Fruit fly (Drosophila melanogaster) whole organism, embryonic: ENCODE data around the gene EloB.

ENCODE experiments used
- Atf6 ChIP-seq: fragments of 200-800 bp; sonication (Bioruptor generic); IDR thresholded peaks from 2 replicates; pipeline ENCODE4 v1.3.6; 2022; ENCODE audit warnings: missing biosample characterization, missing genetic modification characterization
- Bgb ChIP-seq: fragments of 200-800 bp; sonication (Bioruptor generic); IDR thresholded peaks from 2 replicates; pipeline ENCODE4 v1.3.6; 2022; ENCODE audit warnings: missing biosample characterization, missing genetic modification characterization; ENCODE audit not compliant: partially characterized antibody
- Blimp-1 ChIP-seq: fragments of 200-800 bp; sonication (Bioruptor generic); optimal IDR thresholded peaks from 3 replicates; lab custom pipeline; 2018; ENCODE audit warnings: missing biosample characterization, missing genetic modification characterization, mild to moderate bottlenecking, moderate library complexity, missing genetic modification reagents
- CG10654 ChIP-seq: fragments of 200-800 bp; sonication (Bioruptor generic); optimal IDR thresholded peaks from 2 replicates; lab custom pipeline; 2016; ENCODE audit warnings: missing biosample characterization, missing genetic modification characterization
- CG11696 ChIP-seq: fragments of 200-800 bp; sonication (Bioruptor generic); IDR thresholded peaks from 2 replicates; pipeline ENCODE4 v1.3.6; 2022; ENCODE audit warnings: missing biosample characterization, missing genetic modification characterization
- CG15514 ChIP-seq: fragments of 200-800 bp; sonication (Bioruptor generic); optimal IDR thresholded peaks from 3 replicates; lab custom pipeline; 2017; ENCODE audit warnings: missing biosample characterization, missing genetic modification characterization, mild to moderate bottlenecking, moderate library complexity, missing genetic modification reagents
- CG17385 ChIP-seq: fragments of 200-800 bp; sonication (Bioruptor generic); optimal IDR thresholded peaks from 3 replicates; lab custom pipeline; 2018; ENCODE audit warnings: missing biosample characterization, mild to moderate bottlenecking, missing genetic modification characterization
- CG18599 ChIP-seq: fragments of 200-800 bp; sonication (Bioruptor generic); optimal IDR thresholded peaks from 3 replicates; lab custom pipeline; 2017; ENCODE audit warnings: missing biosample characterization, missing genetic modification characterization, mild to moderate bottlenecking, moderate library complexity, missing genetic modification reagents
- CG2116 ChIP-seq: fragments of 200-800 bp; sonication (Bioruptor generic); optimal IDR thresholded peaks from 3 replicates; lab custom pipeline; 2018; ENCODE audit warnings: missing biosample characterization, mild to moderate bottlenecking, missing genetic modification characterization
- CG31441 ChIP-seq: fragments of 200-800 bp; sonication (Bioruptor generic); IDR thresholded peaks from 2 replicates; pipeline ENCODE4 v1.3.6; 2022; ENCODE audit warnings: missing biosample characterization, missing genetic modification characterization
- CG32767 ChIP-seq: fragments of 200-800 bp; sonication (Bioruptor generic); IDR thresholded peaks from 2 replicates; pipeline ENCODE4 v1.3.6; 2022; ENCODE audit warnings: missing biosample characterization, missing genetic modification characterization
- CG32772 ChIP-seq: fragments of 200-800 bp; sonication (Bioruptor generic); IDR thresholded peaks from 2 replicates; pipeline ENCODE4 v1.3.6; 2022; ENCODE audit warnings: missing biosample characterization, missing genetic modification characterization
- CG34422 ChIP-seq: fragments of 200-800 bp; sonication (Bioruptor generic); IDR thresholded peaks from 3 replicates; pipeline ENCODE4 v1.3.6; 2022; ENCODE audit warnings: missing biosample characterization, missing genetic modification characterization
- CG3847 ChIP-seq: fragments of 200-800 bp; sonication (Bioruptor generic); IDR thresholded peaks from 2 replicates; pipeline ENCODE4 v1.3.6; 2022; ENCODE audit warnings: missing biosample characterization, missing genetic modification characterization
- CG4282 ChIP-seq: fragments of 200-800 bp; sonication (Bioruptor generic); optimal IDR thresholded peaks from 2 replicates; lab custom pipeline; 2016; ENCODE audit warnings: missing biosample characterization, missing genetic modification characterization
- CG4328 ChIP-seq: fragments of 200-800 bp; sonication (Bioruptor generic); optimal IDR thresholded peaks from 3 replicates; lab custom pipeline; 2017; ENCODE audit warnings: missing biosample characterization, missing genetic modification reagents, missing genetic modification characterization
- CG4424 ChIP-seq: fragments of 200-800 bp; sonication (Bioruptor generic); optimal IDR thresholded peaks from 3 replicates; lab custom pipeline; 2016; ENCODE audit warnings: missing biosample characterization, missing genetic modification characterization
- CG5953 ChIP-seq: fragments of 200-800 bp; sonication (Bioruptor generic); IDR thresholded peaks from 2 replicates; pipeline ENCODE4 v1.3.6; 2022; ENCODE audit warnings: missing biosample characterization, missing genetic modification characterization
- CG6175 ChIP-seq: fragments of 200-800 bp; sonication (Bioruptor generic); IDR thresholded peaks from 3 replicates; pipeline ENCODE4 v1.3.6; 2022; ENCODE audit warnings: missing biosample characterization, missing genetic modification characterization
- CG6272 ChIP-seq: fragments of 200-800 bp; sonication (Bioruptor generic); IDR thresholded peaks from 2 replicates; pipeline ENCODE4 v1.3.6; 2022; ENCODE audit warnings: missing biosample characterization, missing genetic modification characterization
- CG7786 ChIP-seq: fragments of 200-800 bp; sonication (Bioruptor generic); optimal IDR thresholded peaks from 2 replicates; lab custom pipeline; 2016; ENCODE audit warnings: missing biosample characterization, missing genetic modification characterization
- CG7839 ChIP-seq: fragments of 200-800 bp; sonication (Bioruptor generic); optimal IDR thresholded peaks from 3 replicates; lab custom pipeline; 2018; ENCODE audit warnings: missing biosample characterization, mild to moderate bottlenecking, missing genetic modification characterization, moderate library complexity
- CkIIα-i1 ChIP-seq: fragments of 200-800 bp; sonication (Bioruptor generic); IDR thresholded peaks from 2 replicates; pipeline ENCODE4 v1.3.6; 2022; ENCODE audit warnings: missing biosample characterization, missing genetic modification characterization
- E2f1 ChIP-seq: fragments of 200-800 bp; sonication (Bioruptor generic); IDR thresholded peaks from 2 replicates; pipeline ENCODE4 v1.3.6; 2022; ENCODE audit warnings: missing biosample characterization, missing genetic modification characterization
- Gsc ChIP-seq: fragments of 200-800 bp; sonication (Bioruptor generic); IDR thresholded peaks from 2 replicates; pipeline ENCODE4 v1.3.6; 2022; ENCODE audit warnings: missing biosample characterization, missing genetic modification characterization
- HLH4C ChIP-seq: fragments of 200-800 bp; sonication (Bioruptor generic); IDR thresholded peaks from 3 replicates; pipeline ENCODE4 v1.3.6; 2022; ENCODE audit warnings: missing biosample characterization, missing genetic modification characterization; ENCODE audit not compliant: partially characterized antibody
- Med ChIP-seq: fragments of 200-800 bp; sonication (Bioruptor generic); peaks from one replicate; lab custom pipeline; 2016; ENCODE audit warnings: missing biosample characterization, missing genetic modification characterization, mild to moderate bottlenecking, inconsistent platforms, moderate library complexity
- NC2β ChIP-seq: fragments of 200-800 bp; sonication (Bioruptor generic); optimal IDR thresholded peaks from 2 replicates; lab custom pipeline; 2016; ENCODE audit warnings: missing biosample characterization, missing genetic modification characterization
- NFAT ChIP-seq: fragments of 200-800 bp; sonication (Bioruptor generic); IDR thresholded peaks from 2 replicates; pipeline ENCODE4 v1.3.6; 2022; ENCODE audit warnings: missing biosample characterization, missing genetic modification characterization
- Rfx ChIP-seq: fragments of 200-800 bp; sonication (Bioruptor generic); IDR thresholded peaks from 2 replicates; pipeline ENCODE4 v1.3.6; 2022; ENCODE audit warnings: missing biosample characterization, missing genetic modification characterization
- Usf ChIP-seq: fragments of 200-800 bp; sonication (Bioruptor generic); optimal IDR thresholded peaks from 2 replicates; lab custom pipeline; 2017; ENCODE audit warnings: missing genotype, missing biosample characterization, missing genetic modification characterization
- aop ChIP-seq: fragments of 200-800 bp; sonication (Bioruptor generic); IDR thresholded peaks from 2 replicates; pipeline ENCODE4 v1.3.6; 2022; ENCODE audit warnings: missing biosample characterization, missing genetic modification characterization
- ase ChIP-seq: fragments of 200-800 bp; sonication (Bioruptor generic); IDR thresholded peaks from 3 replicates; pipeline ENCODE4 v1.3.6; 2022; ENCODE audit warnings: missing biosample characterization, missing genetic modification characterization
- bowl ChIP-seq: fragments of 200-800 bp; sonication (Bioruptor generic); IDR thresholded peaks from 2 replicates; pipeline ENCODE4 v1.3.6; 2022; ENCODE audit warnings: missing biosample characterization, missing genetic modification characterization
- br ChIP-seq: fragments of >200 bp; optimal IDR thresholded peaks from 2 replicates; lab custom pipeline; 2017
- cg ChIP-seq: fragments of 200-800 bp; sonication (Bioruptor generic); optimal IDR thresholded peaks from 3 replicates; lab custom pipeline; 2019; ENCODE audit warnings: missing biosample characterization, mild to moderate bottlenecking, missing genetic modification characterization, moderate library complexity
- dimm ChIP-seq: fragments of 200-800 bp; sonication (Bioruptor generic); IDR thresholded peaks from 2 replicates; pipeline ENCODE4 v1.3.6; 2022; ENCODE audit warnings: missing biosample characterization, missing genetic modification characterization
- dpn ChIP-seq, 2 experiments: fragments of 200-800 bp; sonication (Bioruptor generic); optimal IDR thresholded peaks; 3 replicates each; lab custom pipeline; 2016; ENCODE audit warnings: missing biosample characterization in 2 of 2, missing genetic modification characterization in 2 of 2
- emc ChIP-seq: fragments of 200-800 bp; sonication (Bioruptor generic); optimal IDR thresholded peaks from 2 replicates; lab custom pipeline; 2016; ENCODE audit warnings: missing biosample characterization, missing genetic modification characterization
- fd102C ChIP-seq: fragments of 200-800 bp; sonication (Bioruptor generic); optimal IDR thresholded peaks from 2 replicates; lab custom pipeline; 2018; ENCODE audit warnings: missing biosample characterization, mild to moderate bottlenecking, missing genetic modification characterization, moderate library complexity
- gce ChIP-seq: fragments of 200-800 bp; sonication (Bioruptor generic); IDR thresholded peaks from 3 replicates; pipeline ENCODE4 v1.3.6; 2022; ENCODE audit warnings: missing biosample characterization, missing genetic modification characterization
- gcm2 ChIP-seq: fragments of 200-800 bp; sonication (Bioruptor generic); optimal IDR thresholded peaks from 2 replicates; lab custom pipeline; 2016; ENCODE audit warnings: missing biosample characterization, missing genetic modification characterization
- gro ChIP-seq: fragments of 200-800 bp; sonication (Bioruptor generic); optimal IDR thresholded peaks from 2 replicates; lab custom pipeline; 2016; ENCODE audit warnings: missing biosample characterization, missing genetic modification characterization
- inv ChIP-seq: fragments of 200-800 bp; sonication (Bioruptor generic); IDR thresholded peaks from 2 replicates; pipeline ENCODE4 v1.3.6; 2022; ENCODE audit warnings: missing biosample characterization, missing genetic modification characterization; ENCODE audit not compliant: partially characterized antibody
- jumu ChIP-seq: fragments of 200-800 bp; sonication (Bioruptor generic); optimal IDR thresholded peaks from 3 replicates; lab custom pipeline; 2016; ENCODE audit warnings: missing biosample characterization, missing genetic modification characterization
- nau ChIP-seq: fragments of 200-800 bp; sonication (Bioruptor generic); optimal IDR thresholded peaks from 3 replicates; lab custom pipeline; 2017; ENCODE audit warnings: missing biosample characterization, mild to moderate bottlenecking, missing genetic modification characterization, missing genetic modification reagents
- nerfin-1 ChIP-seq: fragments of 200-800 bp; sonication (Bioruptor generic); optimal IDR thresholded peaks from 3 replicates; lab custom pipeline; 2019; ENCODE audit warnings: missing biosample characterization, mild to moderate bottlenecking, missing genetic modification characterization, moderate library complexity
- phol ChIP-seq: fragments of 200-800 bp; sonication (Bioruptor generic); optimal IDR thresholded peaks from 3 replicates; lab custom pipeline; 2018; ENCODE audit warnings: missing biosample characterization, mild to moderate bottlenecking, missing genetic modification characterization, moderate library complexity
- pita ChIP-seq: fragments of 200-800 bp; sonication (Bioruptor generic); optimal IDR thresholded peaks from 2 replicates; lab custom pipeline; 2017; ENCODE audit warnings: missing biosample characterization, mild to moderate bottlenecking, missing genetic modification characterization
- schlank ChIP-seq: fragments of 200-800 bp; sonication (Bioruptor generic); optimal IDR thresholded peaks from 2 replicates; lab custom pipeline; 2018; ENCODE audit warnings: missing biosample characterization, mild to moderate bottlenecking, missing genetic modification characterization
- scrt ChIP-seq: fragments of 200-800 bp; sonication (Bioruptor generic); optimal IDR thresholded peaks from 2 replicates; lab custom pipeline; 2018; ENCODE audit warnings: missing biosample characterization, mild to moderate bottlenecking, missing genetic modification characterization, moderate library complexity
- stc ChIP-seq: fragments of 200-800 bp; sonication (Bioruptor generic); IDR thresholded peaks from 2 replicates; pipeline ENCODE4 v1.3.6; 2022; ENCODE audit warnings: missing biosample characterization, missing genetic modification characterization

EloB gene

dm6 chr3R:20551487-20552079 is 28.1 kb downstream of the EloB start:
- no peak for TF ChIP-seq phol (tag; lab: Kevin White, UChicago)
- no peak for TF ChIP-seq stc (GFP tag; lab: Robert Waterston, UW)
- no peak for TF ChIP-seq fd102C
- no peak for TF ChIP-seq emc (GFP tag; lab: Kevin White, UChicago)
- no peak for TF ChIP-seq CG4424
- TF ChIP-seq br (lab: Kevin White, UChicago), result no peak
- TF ChIP-seq aop (GFP tag; lab: Robert Waterston, UW), result no peak
- no peak for TF ChIP-seq CG4282 (GFP tag; lab: Kevin White, UChicago)
- no peak for TF ChIP-seq Usf (GFP tag; lab: Kevin White, UChicago)
- TF ChIP-seq pita (GFP tag; lab: Kevin White, UChicago), result peak; percentile 35
- TF ChIP-seq Atf6 (GFP tag; lab: Robert Waterston, UW), result no peak
- TF ChIP-seq CG6175 (GFP tag; lab: Robert Waterston, UW), result no peak
- no peak for TF ChIP-seq CG5953 (GFP tag; lab: Robert Waterston, UW)
- TF ChIP-seq CG4328 (GFP tag; lab: Kevin White, UChicago), result peak; percentile 8
- no peak for TF ChIP-seq CG3847
- no peak for TF ChIP-seq jumu (GFP tag; lab: Kevin White, UChicago)
- TF ChIP-seq E2f1 (GFP tag; lab: Robert Waterston, UW), result no peak
- TF ChIP-seq Med (GFP tag; lab: Kevin White, UChicago), result peak; percentile 45
- no peak for TF ChIP-seq dimm (GFP tag; lab: Robert Waterston, UW)
- TF ChIP-seq CG32767 (GFP tag; lab: Robert Waterston, UW), result 0 out of 2 replicates have a peak, but pooled peaks have one; percentile 42
- TF ChIP-seq CG11696 (GFP tag; lab: Robert Waterston, UW), result no peak
- peak; percentile 18 for TF ChIP-seq nerfin-1 (tag; lab: Kevin White, UChicago)
- TF ChIP-seq CkIIα-i1 (GFP tag; lab: Robert Waterston, UW), result no peak
- TF ChIP-seq nau (GFP tag; lab: Kevin White, UChicago), result no peak
- no peak for TF ChIP-seq cg (GFP tag; lab: Kevin White, UChicago)
- TF ChIP-seq NFAT (GFP tag; lab: Robert Waterston, UW), result no peak
- TF ChIP-seq Bgb (GFP tag; lab: Robert Waterston, UW), result peak; percentile 6; the same call in 1 of the 2 replicates
- no peak for TF ChIP-seq gro (GFP tag; lab: Kevin White, UChicago)
- TF ChIP-seq dpn (GFP tag; optimal IDR thresholded peaks at IDR 0.05; lab: Kevin White, UChicago), result no peak
- no peak for TF ChIP-seq CG7839 (tag; lab: Kevin White, UChicago)
- peak; percentile 10 for TF ChIP-seq CG18599
- TF ChIP-seq inv, result no peak
- TF ChIP-seq scrt (GFP tag; lab: Kevin White, UChicago), result peak; percentile 97
- no peak for TF ChIP-seq ase (GFP tag; lab: Robert Waterston, UW)
- no peak for TF ChIP-seq gce (GFP tag; lab: Robert Waterston, UW)
- no peak for TF ChIP-seq NC2β (GFP tag; lab: Kevin White, UChicago)
- no peak for TF ChIP-seq Gsc
- TF ChIP-seq schlank (tag; lab: Kevin White, UChicago), result no peak
- peak; percentile 90 for TF ChIP-seq CG2116 (GFP tag; lab: Kevin White, UChicago)
- TF ChIP-seq CG7786, result no peak
- peak; percentile 24 for TF ChIP-seq CG17385 (GFP tag; lab: Kevin White, UChicago)
- TF ChIP-seq HLH4C (GFP tag; lab: Robert Waterston, UW), result no peak
- TF ChIP-seq CG31441 (GFP tag; lab: Robert Waterston, UW), result no peak
- TF ChIP-seq CG32772 (GFP tag; lab: Robert Waterston, UW), result no peak
- no peak for TF ChIP-seq CG6272 (GFP tag; lab: Robert Waterston, UW)
- TF ChIP-seq Blimp-1 (GFP tag; lab: Kevin White, UChicago), result no peak
- TF ChIP-seq gcm2 (GFP tag; lab: Kevin White, UChicago), result no peak
- TF ChIP-seq Rfx (GFP tag; lab: Robert Waterston, UW), result no peak
- TF ChIP-seq CG34422 (GFP tag; lab: Robert Waterston, UW), result peak; percentile 21; the same call in 1 of the 3 replicates
- TF ChIP-seq CG15514 (GFP tag; lab: Kevin White, UChicago), result peak; percentile 21
- no peak for TF ChIP-seq bowl (GFP tag; lab: Robert Waterston, UW)
- no peak for TF ChIP-seq CG10654 (GFP tag; lab: Kevin White, UChicago)
